Fruit fly (Drosophila melanogaster) whole organism, embryonic: ENCODE data around the gene CG3546.

Experiments used
- CG10366 ChIP-seq: fragments of 200-800 bp; sonication (Bioruptor generic); IDR thresholded peaks from 2 replicates; pipeline ENCODE4 v1.3.6; 2022; ENCODE audit warnings: missing biosample characterization, missing genetic modification characterization
- CG11093 ChIP-seq: fragments of 200-800 bp; sonication (Bioruptor generic); IDR thresholded peaks from 3 replicates; pipeline ENCODE4 v1.3.6; 2022; ENCODE audit warnings: missing biosample characterization, missing genetic modification characterization
- CG11696 ChIP-seq: fragments of 200-800 bp; sonication (Bioruptor generic); IDR thresholded peaks from 2 replicates; pipeline ENCODE4 v1.3.6; 2022; ENCODE audit warnings: missing biosample characterization, missing genetic modification characterization
- CG12236 ChIP-seq: fragments of 200-800 bp; sonication (Bioruptor generic); optimal IDR thresholded peaks from 2 replicates; lab custom pipeline; 2016; ENCODE audit warnings: missing biosample characterization, missing genetic modification characterization
- CG13894 ChIP-seq: fragments of 200-800 bp; sonication (Bioruptor generic); optimal IDR thresholded peaks from 3 replicates; lab custom pipeline; 2018; ENCODE audit warnings: missing biosample characterization, mild to moderate bottlenecking, missing genetic modification characterization, moderate library complexity
- CG15011 ChIP-seq: fragments of 200-800 bp; sonication (Bioruptor generic); optimal IDR thresholded peaks from 3 replicates; lab custom pipeline; 2018; ENCODE audit warnings: missing biosample characterization, mild to moderate bottlenecking, missing genetic modification characterization
- CG15601 ChIP-seq: fragments of 200-800 bp; sonication (Bioruptor generic); optimal IDR thresholded peaks from 3 replicates; lab custom pipeline; 2019; ENCODE audit warnings: missing biosample characterization, mild to moderate bottlenecking, missing genetic modification characterization, moderate library complexity
- CG15696 ChIP-seq: fragments of 200-800 bp; sonication (Bioruptor generic); optimal IDR thresholded peaks from 2 replicates; lab custom pipeline; 2019; ENCODE audit warnings: missing biosample characterization, mild to moderate bottlenecking, missing genetic modification characterization, moderate library complexity
- CG17802 ChIP-seq: fragments of 200-800 bp; sonication (Bioruptor generic); optimal IDR thresholded peaks from 2 replicates; lab custom pipeline; 2018; ENCODE audit warnings: missing biosample characterization, mild to moderate bottlenecking, missing genetic modification characterization, moderate library complexity
- CG2129 ChIP-seq: fragments of 200-800 bp; sonication (Bioruptor generic); IDR thresholded peaks from 2 replicates; pipeline ENCODE4 v1.3.6; 2022; ENCODE audit warnings: missing biosample characterization, missing genetic modification characterization; ENCODE audit not compliant: partially characterized antibody
- CG2712 ChIP-seq: fragments of 200-800 bp; optimal IDR thresholded peaks from 3 replicates; lab custom pipeline; 2019; ENCODE audit warnings: missing biosample characterization, mild to moderate bottlenecking, missing genetic modification characterization, moderate library complexity
- CG4424 ChIP-seq: fragments of 200-800 bp; sonication (Bioruptor generic); optimal IDR thresholded peaks from 3 replicates; lab custom pipeline; 2016; ENCODE audit warnings: missing biosample characterization, missing genetic modification characterization
- CG6175 ChIP-seq: fragments of 200-800 bp; sonication (Bioruptor generic); IDR thresholded peaks from 3 replicates; pipeline ENCODE4 v1.3.6; 2022; ENCODE audit warnings: missing biosample characterization, missing genetic modification characterization
- CG7786 ChIP-seq: fragments of 200-800 bp; sonication (Bioruptor generic); optimal IDR thresholded peaks from 2 replicates; lab custom pipeline; 2016; ENCODE audit warnings: missing biosample characterization, missing genetic modification characterization
- CG9932 ChIP-seq: fragments of 200-800 bp; sonication (Bioruptor generic); IDR thresholded peaks from 2 replicates; pipeline ENCODE4 v1.3.6; 2022; ENCODE audit warnings: missing biosample characterization, missing genetic modification characterization
- Camta ChIP-seq: fragments of 200-800 bp; sonication (Bioruptor generic); optimal IDR thresholded peaks from 2 replicates; lab custom pipeline; 2016; ENCODE audit warnings: missing biosample characterization, missing genetic modification characterization
- CoRest ChIP-seq: fragments of 200-800 bp; sonication (Bioruptor generic); optimal IDR thresholded peaks from 3 replicates; lab custom pipeline; 2018; ENCODE audit warnings: missing biosample characterization, mild to moderate bottlenecking, missing genetic modification characterization, moderate library complexity
- Dek ChIP-seq: fragments of 200-800 bp; sonication (Bioruptor generic); optimal IDR thresholded peaks from 3 replicates; lab custom pipeline; 2019; ENCODE audit warnings: missing biosample characterization, mild to moderate bottlenecking, missing genetic modification characterization, moderate library complexity
- Doc2 ChIP-seq: fragments of 200-800 bp; sonication (Bioruptor generic); IDR thresholded peaks from 2 replicates; pipeline ENCODE4 v1.3.6; 2022; ENCODE audit warnings: missing biosample characterization, missing genetic modification characterization
- Drgx ChIP-seq: fragments of 200-800 bp; sonication (Bioruptor generic); IDR thresholded peaks from 2 replicates; pipeline ENCODE4 v1.3.6; 2022; ENCODE audit warnings: missing biosample characterization, missing genetic modification characterization
- Fer2 ChIP-seq: fragments of 200-800 bp; sonication (Bioruptor generic); optimal IDR thresholded peaks from 2 replicates; lab custom pipeline; 2018; ENCODE audit warnings: missing biosample characterization, mild to moderate bottlenecking, missing genetic modification characterization, moderate library complexity
- HHEX ChIP-seq: fragments of 200-800 bp; sonication (Bioruptor generic); optimal IDR thresholded peaks from 3 replicates; lab custom pipeline; 2017; ENCODE audit warnings: missing biosample characterization, mild to moderate bottlenecking, missing genetic modification characterization, missing genetic modification reagents
- HLH4C ChIP-seq: fragments of 200-800 bp; sonication (Bioruptor generic); IDR thresholded peaks from 3 replicates; pipeline ENCODE4 v1.3.6; 2022; ENCODE audit warnings: missing biosample characterization, missing genetic modification characterization; ENCODE audit not compliant: partially characterized antibody
- HLH54F ChIP-seq: fragments of 200-800 bp; sonication (Bioruptor generic); optimal IDR thresholded peaks from 3 replicates; lab custom pipeline; 2016; ENCODE audit warnings: missing biosample characterization, missing genetic modification characterization
- Hr39 ChIP-seq: fragments of >200 bp; optimal IDR thresholded peaks from 2 replicates; lab custom pipeline; 2017
- MTF-1 ChIP-seq: fragments of 200-800 bp; sonication (Bioruptor generic); optimal IDR thresholded peaks from 2 replicates; lab custom pipeline; 2018; ENCODE audit warnings: missing biosample characterization, mild to moderate bottlenecking, missing genetic modification characterization, borderline replicate concordance
- NC2α ChIP-seq: fragments of 200-800 bp; sonication (Bioruptor generic); optimal IDR thresholded peaks from 2 replicates; lab custom pipeline; 2016; ENCODE audit warnings: missing biosample characterization, missing genetic modification characterization
- Oli ChIP-seq: fragments of 200-800 bp; sonication (Bioruptor generic); optimal IDR thresholded peaks from 2 replicates; lab custom pipeline; 2018; ENCODE audit warnings: missing biosample characterization, mild to moderate bottlenecking, missing genetic modification characterization, moderate library complexity
- Rx ChIP-seq: fragments of 200-800 bp; sonication (Bioruptor generic); IDR thresholded peaks from 2 replicates; pipeline ENCODE4 v1.3.6; 2022; ENCODE audit warnings: missing biosample characterization, missing genetic modification characterization
- Spps ChIP-seq: fragments of 200-800 bp; sonication (Bioruptor generic); optimal IDR thresholded peaks from 2 replicates; lab custom pipeline; 2018; ENCODE audit warnings: missing biosample characterization, mild to moderate bottlenecking, missing genetic modification characterization
- Sry-β ChIP-seq: fragments of 200-800 bp; sonication (Bioruptor generic); optimal IDR thresholded peaks from 2 replicates; lab custom pipeline; 2018; ENCODE audit warnings: missing biosample characterization, mild to moderate bottlenecking, missing genetic modification characterization, moderate library complexity
- Xrp1 ChIP-seq: fragments of 200-800 bp; sonication (Bioruptor generic); IDR thresholded peaks from 2 replicates; pipeline ENCODE4 v1.3.6; 2022; ENCODE audit warnings: missing biosample characterization, missing genetic modification characterization
- ap ChIP-seq: fragments of 200-800 bp; sonication (Bioruptor generic); IDR thresholded peaks from 2 replicates; pipeline ENCODE4 v1.3.6; 2022; ENCODE audit warnings: missing biosample characterization, missing genetic modification characterization
- ato ChIP-seq: fragments of 200-800 bp; sonication (Bioruptor generic); IDR thresholded peaks from 2 replicates; pipeline ENCODE4 v1.3.6; 2022; ENCODE audit warnings: missing biosample characterization, missing genetic modification characterization; ENCODE audit not compliant: partially characterized antibody
- bab2 ChIP-seq: fragments of 200-800 bp; sonication (Bioruptor generic); optimal IDR thresholded peaks from 2 replicates; lab custom pipeline; 2016; ENCODE audit warnings: missing biosample characterization, missing genetic modification characterization
- bigmax ChIP-seq: fragments of 200-800 bp; sonication (Bioruptor generic); optimal IDR thresholded peaks from 2 replicates; lab custom pipeline; 2018; ENCODE audit warnings: missing biosample characterization, mild to moderate bottlenecking, missing genetic modification characterization
- chif ChIP-seq, 2 experiments: fragments of 200-800 bp; sonication (Bioruptor generic); optimal IDR thresholded peaks; 3 replicates each; lab custom pipeline; 2016; ENCODE audit warnings: missing biosample characterization in 2 of 2, missing genetic modification characterization in 2 of 2
- da ChIP-seq: fragments of 200-800 bp; sonication (Bioruptor generic); optimal IDR thresholded peaks from 2 replicates; lab custom pipeline; 2016; ENCODE audit warnings: missing biosample characterization, missing genetic modification characterization
- ewg ChIP-seq: fragments of 200-800 bp; sonication (Bioruptor generic); optimal IDR thresholded peaks from 3 replicates; lab custom pipeline; 2017; ENCODE audit warnings: mild to moderate bottlenecking, missing biosample characterization, missing genetic modification reagents, missing genetic modification characterization
- gsb-n ChIP-seq: fragments of 200-800 bp; sonication (Bioruptor generic); optimal IDR thresholded peaks from 3 replicates; lab custom pipeline; 2018; ENCODE audit warnings: missing biosample characterization, mild to moderate bottlenecking, missing genetic modification characterization
- oc ChIP-seq: fragments of 200-800 bp; sonication (Bioruptor generic); optimal IDR thresholded peaks from 2 replicates; lab custom pipeline; 2018; ENCODE audit warnings: missing biosample characterization, mild to moderate bottlenecking, missing genetic modification characterization, moderate library complexity
- pb ChIP-seq: fragments of 200-800 bp; sonication (Bioruptor generic); optimal IDR thresholded peaks from 3 replicates; lab custom pipeline; 2016; ENCODE audit warnings: missing biosample characterization, missing genetic modification characterization
- sd ChIP-seq: fragments of 200-800 bp; sonication (Bioruptor generic); optimal IDR thresholded peaks from 3 replicates; lab custom pipeline; 2018; ENCODE audit warnings: missing biosample characterization, mild to moderate bottlenecking, missing genetic modification characterization, moderate library complexity
- sens-2 ChIP-seq: fragments of 200-800 bp; sonication (Bioruptor generic); IDR thresholded peaks from 2 replicates; pipeline ENCODE4 v1.3.6; 2022; ENCODE audit warnings: missing biosample characterization, missing genetic modification characterization
- slbo ChIP-seq: fragments of 200-800 bp; sonication (Bioruptor generic); IDR thresholded peaks from 2 replicates; pipeline ENCODE4 v1.3.6; 2022; ENCODE audit warnings: missing biosample characterization, missing genetic modification characterization
- sqz ChIP-seq: fragments of 200-800 bp; sonication (Bioruptor generic); optimal IDR thresholded peaks from 3 replicates; lab custom pipeline; 2018; ENCODE audit warnings: missing biosample characterization, mild to moderate bottlenecking, missing genetic modification characterization
- ssp ChIP-seq: fragments of 200-800 bp; sonication (Bioruptor generic); IDR thresholded peaks from 2 replicates; pipeline ENCODE4 v1.3.6; 2022; ENCODE audit warnings: missing biosample characterization, missing genetic modification characterization
- stwl ChIP-seq: fragments of 200-800 bp; sonication (Bioruptor generic); optimal IDR thresholded peaks from 3 replicates; lab custom pipeline; 2018; ENCODE audit warnings: missing biosample characterization, mild to moderate bottlenecking, missing genetic modification characterization, moderate library complexity
- tio ChIP-seq: fragments of 200-800 bp; sonication (Bioruptor generic); optimal IDR thresholded peaks from 2 replicates; lab custom pipeline; 2017; ENCODE audit warnings: missing biosample characterization, missing genetic modification characterization, inconsistent platforms
- unpg ChIP-seq: fragments of 200-800 bp; sonication (Bioruptor generic); optimal IDR thresholded peaks from 3 replicates; lab custom pipeline; 2018; ENCODE audit warnings: missing biosample characterization, mild to moderate bottlenecking, missing genetic modification characterization, moderate library complexity
- vvl ChIP-seq: fragments of 200-800 bp; sonication (Bioruptor generic); IDR thresholded peaks from 2 replicates; pipeline ENCODE4 v1.3.6; 2022; ENCODE audit warnings: missing biosample characterization, missing genetic modification characterization

CG3546 gene

dm6 chrX:4529909-4530308 lies 28.0 kb upstream of the CG3546 start, which contains the start of gene CG3556 (continued):
- peak; percentile 98 for TF ChIP-seq sqz (GFP tag; lab: Kevin White, UChicago)
- no peak for TF ChIP-seq da (GFP tag; lab: Kevin White, UChicago)
- TF ChIP-seq pb (GFP tag; lab: Kevin White, UChicago), result no peak
- TF ChIP-seq ewg, result peak; percentile 51
- no peak for TF ChIP-seq CG2129 (GFP tag; lab: Robert Waterston, UW)
- no peak for TF ChIP-seq CG2712
- TF ChIP-seq CG10366 (GFP tag; lab: Robert Waterston, UW), result peak; percentile 26; the same call in 1 of the 2 replicates
- no peak for TF ChIP-seq sens-2
- TF ChIP-seq sd, result no peak
- peak; percentile 33 for TF ChIP-seq MTF-1
- peak in 1 of 2 experiments; percentile 64 for TF ChIP-seq chif (GFP tag; optimal IDR thresholded peaks at IDR 0.05; lab: Kevin White, UChicago)
- no peak for TF ChIP-seq Spps (tag; lab: Kevin White, UChicago)
- no peak for TF ChIP-seq CG11696
- TF ChIP-seq CG11093 (GFP tag; lab: Robert Waterston, UW), result no peak
- no peak for TF ChIP-seq Dek (tag; lab: Kevin White, UChicago)
- no peak for TF ChIP-seq CG15011 (GFP tag; lab: Kevin White, UChicago)
- no peak for TF ChIP-seq Camta (GFP tag; lab: Kevin White, UChicago)
- TF ChIP-seq CG9932, result peak; percentile 61; the same call in 1 of the 2 replicates
- peak; percentile 29; the same call in 1 of the 2 replicates for TF ChIP-seq Rx (GFP tag; lab: Robert Waterston, UW)
- peak; percentile 61; the same call in 1 of the 2 replicates for TF ChIP-seq ato
- TF ChIP-seq CG6175 (GFP tag; lab: Robert Waterston, UW), result 0 out of 3 replicates have a peak, but pooled peaks have one; percentile 35
- peak; percentile 78 for TF ChIP-seq vvl
- TF ChIP-seq oc, result no peak
- TF ChIP-seq CG15696 (tag; lab: Kevin White, UChicago), result peak; percentile 3
- TF ChIP-seq Oli (tag; lab: Kevin White, UChicago), result no peak
- TF ChIP-seq Hr39, result no peak
- no peak for TF ChIP-seq ap (GFP tag; lab: Robert Waterston, UW)
- peak; percentile 34 for TF ChIP-seq CG4424 (GFP tag; lab: Kevin White, UChicago)
- no peak for TF ChIP-seq CG13894 (tag; lab: Kevin White, UChicago)
- no peak for TF ChIP-seq NC2α (GFP tag; lab: Kevin White, UChicago)
- no peak for TF ChIP-seq CG7786 (GFP tag; lab: Kevin White, UChicago)
- TF ChIP-seq HLH54F (GFP tag; lab: Kevin White, UChicago), result no peak
- TF ChIP-seq HLH4C (GFP tag; lab: Robert Waterston, UW), result peak; percentile 70
- no peak for TF ChIP-seq gsb-n (tag; lab: Kevin White, UChicago)
- no peak for TF ChIP-seq Drgx (GFP tag; lab: Robert Waterston, UW)
- no peak for TF ChIP-seq Sry-β (GFP tag; lab: Kevin White, UChicago)
- no peak for TF ChIP-seq HHEX (GFP tag; lab: Kevin White, UChicago)
- TF ChIP-seq Xrp1 (GFP tag; lab: Robert Waterston, UW), result peak; percentile 71
- no peak for TF ChIP-seq CG12236 (GFP tag; lab: Kevin White, UChicago)
- no peak for TF ChIP-seq tio (GFP tag; lab: Kevin White, UChicago)
- TF ChIP-seq CG15601 (tag; lab: Kevin White, UChicago), result peak; percentile 49
- peak; percentile 52 for TF ChIP-seq ssp (GFP tag; lab: Robert Waterston, UW)
- peak; percentile 71 for TF ChIP-seq slbo (GFP tag; lab: Robert Waterston, UW)
- no peak for TF ChIP-seq Fer2 (tag; lab: Kevin White, UChicago)
- TF ChIP-seq bigmax (GFP tag; lab: Kevin White, UChicago), result no peak
- TF ChIP-seq unpg (GFP tag; lab: Kevin White, UChicago), result no peak
- peak; percentile 53 for TF ChIP-seq CoRest (tag; lab: Kevin White, UChicago)
- TF ChIP-seq CG17802, result no peak
- TF ChIP-seq bab2, result no peak
- peak; percentile 92 for TF ChIP-seq stwl (tag; lab: Kevin White, UChicago)
- no peak for TF ChIP-seq Doc2 (GFP tag; lab: Robert Waterston, UW)
